Fruit fly (Drosophila melanogaster) whole organism, prepupa: ENCODE results near the gene CG10366.
A peak's percentile ranks its signal among the peaks of the same experiment; 100 is the strongest.

Source experiments
- Blimp-1 ChIP-seq: fragments of 200-800 bp; sonication (Bioruptor generic); optimal IDR thresholded peaks from 3 replicates; lab custom pipeline; 2017; ENCODE audit warnings: missing biosample characterization, missing genetic modification characterization, mild to moderate bottlenecking, moderate library complexity, missing genetic modification reagents
- CG10631 ChIP-seq: fragments of 200-800 bp; sonication (Bioruptor generic); optimal IDR thresholded peaks from 2 replicates; lab custom pipeline; 2016; ENCODE audit warnings: missing biosample characterization, missing genetic modification characterization
- CG10669 ChIP-seq: fragments of 200-800 bp; sonication (Bioruptor generic); optimal IDR thresholded peaks from 3 replicates; lab custom pipeline; 2018; ENCODE audit warnings: missing biosample characterization, mild to moderate bottlenecking, missing genetic modification characterization, moderate library complexity
- CG11762 ChIP-seq: fragments of 200-800 bp; sonication (Bioruptor generic); optimal IDR thresholded peaks from 3 replicates; lab custom pipeline; 2016; ENCODE audit warnings: missing biosample characterization, missing genetic modification characterization; ENCODE audit not compliant: insufficient read depth
- CG15336 ChIP-seq: fragments of 200-800 bp; sonication (Bioruptor generic); IDR thresholded peaks from 2 replicates; pipeline ENCODE4 v1.3.6; 2022; ENCODE audit warnings: missing biosample characterization, missing genetic modification characterization
- CG1621 ChIP-seq: fragments of 200-800 bp; sonication (Bioruptor generic); optimal IDR thresholded peaks from 3 replicates; lab custom pipeline; 2018; ENCODE audit warnings: missing biosample characterization, mild to moderate bottlenecking, missing genetic modification characterization
- CG16779 ChIP-seq: fragments of 200-800 bp; sonication (Bioruptor generic); optimal IDR thresholded peaks from 3 replicates; lab custom pipeline; 2017; ENCODE audit warnings: missing biosample characterization, mild to moderate bottlenecking, missing genetic modification characterization
- CG3032 ChIP-seq: fragments of 200-800 bp; optimal IDR thresholded peaks from 2 replicates; lab custom pipeline; 2019; ENCODE audit warnings: missing biosample characterization, mild to moderate bottlenecking, missing genetic modification characterization, moderate library complexity
- CG31627 ChIP-seq: fragments of 200-800 bp; sonication (Bioruptor generic); optimal IDR thresholded peaks from 3 replicates; lab custom pipeline; 2016; ENCODE audit warnings: missing biosample characterization, missing genetic modification characterization
- CG34406 ChIP-seq: fragments of 200-800 bp; sonication (Bioruptor generic); optimal IDR thresholded peaks from 3 replicates; lab custom pipeline; 2016; ENCODE audit warnings: missing biosample characterization, missing genetic modification characterization
- CG4318 ChIP-seq: fragments of 200-800 bp; sonication (Bioruptor generic); optimal IDR thresholded peaks from 3 replicates; lab custom pipeline; 2017; ENCODE audit warnings: missing biosample characterization, mild to moderate bottlenecking, missing genetic modification characterization
- CG6163 ChIP-seq: fragments of 200-800 bp; sonication (Bioruptor generic); IDR thresholded peaks from 3 replicates; pipeline ENCODE4 v1.3.6; 2022; ENCODE audit warnings: missing biosample characterization, missing genetic modification characterization
- CG6276 ChIP-seq: fragments of 200-800 bp; sonication (Bioruptor generic); optimal IDR thresholded peaks from 2 replicates; lab custom pipeline; 2017; ENCODE audit warnings: missing biosample characterization, mild to moderate bottlenecking, missing genetic modification characterization
- CG6808 ChIP-seq: fragments of 200-800 bp; sonication (Bioruptor generic); optimal IDR thresholded peaks from 3 replicates; lab custom pipeline; 2017; ENCODE audit warnings: missing biosample characterization, missing genetic modification characterization, mild to moderate bottlenecking, moderate library complexity, missing genetic modification reagents
- CG6854 ChIP-seq: fragments of 200-800 bp; sonication (Bioruptor generic); optimal IDR thresholded peaks from 2 replicates; lab custom pipeline; 2017; ENCODE audit warnings: missing biosample characterization, mild to moderate bottlenecking, missing genetic modification characterization
- CG7368 ChIP-seq: fragments of 200-800 bp; sonication (Bioruptor generic); optimal IDR thresholded peaks from 3 replicates; lab custom pipeline; 2016; ENCODE audit warnings: missing biosample characterization, missing genetic modification characterization
- CG8119 ChIP-seq: fragments of 200-800 bp; sonication (Bioruptor generic); IDR thresholded peaks from 3 replicates; pipeline ENCODE4 v1.3.6; 2022; ENCODE audit warnings: missing biosample characterization, missing genetic modification characterization
- CG8319 ChIP-seq: fragments of 200-800 bp; sonication (Bioruptor generic); optimal IDR thresholded peaks from 3 replicates; lab custom pipeline; 2016; ENCODE audit warnings: missing biosample characterization, missing genetic modification characterization
- Eip78C ChIP-seq: fragments of 200-800 bp; sonication (Bioruptor generic); peaks from one replicate; lab custom pipeline; 2016; ENCODE audit warnings: missing biosample characterization, missing genetic modification characterization
- Eip93F ChIP-seq: fragments of 200-800 bp; sonication (Bioruptor generic); optimal IDR thresholded peaks from 2 replicates; lab custom pipeline; 2016; ENCODE audit warnings: missing biosample characterization, mild to moderate bottlenecking, missing genetic modification characterization
- Ets21C ChIP-seq: fragments of 200-800 bp; sonication (Bioruptor generic); optimal IDR thresholded peaks from 3 replicates; lab custom pipeline; 2016; ENCODE audit warnings: missing biosample characterization, missing genetic modification characterization
- Hr39 ChIP-seq: fragments of 200-800 bp; sonication (Bioruptor generic); optimal IDR thresholded peaks from 2 replicates; lab custom pipeline; 2016; ENCODE audit warnings: missing biosample characterization, missing genetic modification characterization
- Hr4 ChIP-seq: fragments of 200-800 bp; sonication (Bioruptor generic); optimal IDR thresholded peaks from 3 replicates; lab custom pipeline; 2016; ENCODE audit warnings: missing biosample characterization, missing genetic modification characterization
- Met ChIP-seq: fragments of 200-800 bp; sonication (Bioruptor generic); optimal IDR thresholded peaks from 3 replicates; lab custom pipeline; 2016; ENCODE audit warnings: missing biosample characterization, missing genetic modification characterization
- OdsH ChIP-seq: fragments of 200-800 bp; sonication (Bioruptor generic); optimal IDR thresholded peaks from 3 replicates; lab custom pipeline; 2016; ENCODE audit warnings: missing biosample characterization, missing genetic modification characterization
- Smox ChIP-seq: fragments of 200-800 bp; sonication (Bioruptor generic); optimal IDR thresholded peaks from 3 replicates; lab custom pipeline; 2016; ENCODE audit warnings: missing biosample characterization, missing genetic modification characterization
- Sox102F ChIP-seq: fragments of 200-800 bp; sonication (Bioruptor generic); optimal IDR thresholded peaks from 2 replicates; lab custom pipeline; 2016; ENCODE audit warnings: missing biosample characterization, mild to moderate bottlenecking, missing genetic modification characterization
- Sox14 ChIP-seq: fragments of 200-800 bp; sonication (Bioruptor generic); optimal IDR thresholded peaks from 3 replicates; lab custom pipeline; 2016; ENCODE audit warnings: missing biosample characterization, missing genetic modification characterization
- cyc ChIP-seq: fragments of 200-800 bp; sonication (Bioruptor generic); optimal IDR thresholded peaks from 3 replicates; lab custom pipeline; 2016; ENCODE audit warnings: missing biosample characterization, missing genetic modification characterization
- dac ChIP-seq: fragments of 200-800 bp; sonication (Bioruptor generic); optimal IDR thresholded peaks from 2 replicates; lab custom pipeline; 2017; ENCODE audit warnings: missing biosample characterization, mild to moderate bottlenecking, missing genetic modification characterization
- dsx ChIP-seq: fragments of 200-800 bp; optimal IDR thresholded peaks from 3 replicates; lab custom pipeline; 2019; ENCODE audit warnings: missing biosample characterization, mild to moderate bottlenecking, missing genetic modification characterization, moderate library complexity; ENCODE audit not compliant: poor library complexity, severe bottlenecking
- eg ChIP-seq: fragments of 200-800 bp; sonication (Bioruptor generic); IDR thresholded peaks from 3 replicates; pipeline ENCODE4 v1.3.6; 2022; ENCODE audit warnings: missing biosample characterization, missing genetic modification characterization
- esn ChIP-seq: fragments of 200-800 bp; sonication (Bioruptor generic); optimal IDR thresholded peaks from 2 replicates; lab custom pipeline; 2016; ENCODE audit warnings: missing biosample characterization, mild to moderate bottlenecking, missing genetic modification characterization, moderate library complexity
- fd59A ChIP-seq: fragments of 200-800 bp; sonication (Bioruptor generic); optimal IDR thresholded peaks from 2 replicates; lab custom pipeline; 2017; ENCODE audit warnings: missing biosample characterization, mild to moderate bottlenecking, missing genetic modification characterization, missing genetic modification reagents
- fd85E ChIP-seq: fragments of 200-800 bp; sonication (Bioruptor generic); optimal IDR thresholded peaks from 3 replicates; lab custom pipeline; 2016; ENCODE audit warnings: missing biosample characterization, missing genetic modification characterization
- fkh ChIP-seq: fragments of 200-800 bp; sonication (Bioruptor generic); optimal IDR thresholded peaks from 3 replicates; lab custom pipeline; 2017; ENCODE audit warnings: missing biosample characterization, mild to moderate bottlenecking, missing genetic modification characterization, moderate library complexity
- lz ChIP-seq: fragments of 200-800 bp; sonication (Bioruptor generic); optimal IDR thresholded peaks from 3 replicates; lab custom pipeline; 2016; ENCODE audit warnings: missing biosample characterization, missing genetic modification characterization
- net ChIP-seq: fragments of 200-800 bp; sonication (Bioruptor generic); optimal IDR thresholded peaks from 3 replicates; lab custom pipeline; 2016; ENCODE audit warnings: missing biosample characterization, missing genetic modification characterization
- pdm3 ChIP-seq: fragments of 200-800 bp; sonication (Bioruptor generic); optimal IDR thresholded peaks from 3 replicates; lab custom pipeline; 2016; ENCODE audit warnings: missing biosample characterization, missing genetic modification characterization
- salr ChIP-seq, 2 experiments: fragments of 200-800 bp; sonication (Bioruptor generic); optimal IDR thresholded peaks; 3 replicates each; lab custom pipeline; 2016 to 2018; ENCODE audit warnings: missing biosample characterization in 2 of 2, missing genetic modification characterization in 2 of 2, mild to moderate bottlenecking in 1 of 2
- ss ChIP-seq, 2 experiments: fragments of 200-800 bp; sonication (Bioruptor generic); optimal IDR thresholded peaks; 2 replicates in 1 of 2; 3 replicates in 1 of 2; lab custom pipeline; 2017 to 2018; ENCODE audit warnings: mild to moderate bottlenecking in 2 of 2, missing biosample characterization in 2 of 2, missing genetic modification characterization in 2 of 2, moderate library complexity in 1 of 2
- vri ChIP-seq: fragments of 200-800 bp; sonication (Bioruptor generic); optimal IDR thresholded peaks from 3 replicates; lab custom pipeline; 2016; ENCODE audit warnings: missing biosample characterization, mild to moderate bottlenecking, missing genetic modification characterization

CG10366 gene

dm6 chr2L:19574364-19574763 lies 9.7 kb upstream of the CG10366 start (continued):
- no peak for TF ChIP-seq CG1621 (tag; lab: Kevin White, UChicago)
- peak; percentile 37 for TF ChIP-seq pdm3 (GFP tag; lab: Kevin White, UChicago)
- peak; percentile 55 for TF ChIP-seq CG3032 (tag; lab: Kevin White, UChicago)
- peak; percentile 42; the same call in 1 of the 2 replicates for TF ChIP-seq CG15336 (GFP tag; lab: Robert Waterston, UW)
- TF ChIP-seq CG4318 (GFP tag; lab: Kevin White, UChicago): peak; percentile 48
- peak; percentile 73 for TF ChIP-seq dsx
- peak; percentile 34 for TF ChIP-seq CG31627
- peak; percentile 54 for TF ChIP-seq CG11762 (GFP tag; lab: Kevin White, UChicago)
- TF ChIP-seq Hr39: peak; percentile 20
- TF ChIP-seq esn (GFP tag; lab: Kevin White, UChicago): peak; percentile 30
- peak; percentile 3 for TF ChIP-seq CG16779
- TF ChIP-seq Smox (GFP tag; lab: Kevin White, UChicago): peak; percentile 7
- TF ChIP-seq dac: peak; percentile 27
- no peak for TF ChIP-seq fkh (GFP tag; lab: Kevin White, UChicago)
- TF ChIP-seq CG34406 (GFP tag; lab: Kevin White, UChicago): peak; percentile 26
- TF ChIP-seq fd85E (GFP tag; lab: Kevin White, UChicago): no peak
- TF ChIP-seq CG8319: no peak
- TF ChIP-seq, all 60 proteins: peak for 44

dm6 chr2L:19574959-19575625 lies 8.9 kb upstream of the CG10366 start:
- TF ChIP-seq CG7368 (GFP tag; lab: Kevin White, UChicago) (no peak), esn (GFP tag; lab: Kevin White, UChicago) (no peak), Sox14 (GFP tag; lab: Kevin White, UChicago) (no peak), dac (no peak), fkh (GFP tag; lab: Kevin White, UChicago) (peak; percentile 88), dsx (no peak), eg (GFP tag; lab: Robert Waterston, UW) (peak; percentile 27; the same call in 1 of the 3 replicates)

DNA sequence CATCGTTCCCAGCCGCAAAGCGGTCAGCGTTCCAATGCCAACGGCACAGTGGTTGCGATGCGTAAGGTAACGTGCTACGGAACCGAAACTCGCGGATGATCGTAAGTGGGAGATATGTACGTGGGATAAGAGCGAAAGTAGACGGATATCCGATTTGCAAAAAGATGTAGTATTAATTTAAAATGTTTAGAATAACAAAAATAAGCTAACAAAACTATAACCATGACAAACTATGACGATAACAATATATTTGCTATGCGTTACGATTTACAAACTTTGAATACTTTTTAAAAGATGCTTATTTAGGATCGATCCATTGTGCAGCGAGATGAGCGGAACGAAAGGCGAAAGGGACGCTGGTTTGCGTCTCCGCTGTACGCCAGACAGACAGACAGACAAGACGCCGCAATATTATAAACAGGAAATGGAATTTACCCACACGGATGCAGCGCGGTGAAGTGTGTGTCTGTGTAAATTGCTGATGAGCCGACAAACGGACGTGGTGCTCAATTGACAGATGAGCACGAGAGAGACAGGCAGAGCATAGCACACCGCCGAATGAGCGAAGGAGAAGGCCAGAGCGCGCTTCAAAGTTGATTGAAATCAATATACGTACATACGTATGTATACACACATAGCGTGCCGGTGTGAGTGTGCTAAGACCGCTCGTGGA lies 8.3 kb upstream of the CG10366 start:
- TF ChIP-seq pdm3 (GFP tag; lab: Kevin White, UChicago) (peak; percentile 97), CG34406 (GFP tag; lab: Kevin White, UChicago) (peak; percentile 95), dsx (peak; percentile 89), Sox14 (GFP tag; lab: Kevin White, UChicago) (peak; percentile 98), CG6163 (GFP tag; lab: Robert Waterston, UW) (peak; percentile 94), vri (GFP tag; lab: Kevin White, UChicago) (peak; percentile 89), eg (GFP tag; lab: Robert Waterston, UW) (peak; percentile 94), esn (GFP tag; lab: Kevin White, UChicago) (peak; percentile 97), CG4318 (GFP tag; lab: Kevin White, UChicago) (peak; percentile 99), CG15336 (GFP tag; lab: Robert Waterston, UW) (peak; percentile 96), Blimp-1 (GFP tag; lab: Kevin White, UChicago) (peak; percentile 93), Hr39 (peak; percentile 97), net (peak; percentile 97), Ets21C (GFP tag; lab: Kevin White, UChicago) (peak; percentile 95), Met (GFP tag; lab: Kevin White, UChicago) (peak; percentile 97), CG10631 (GFP tag; lab: Kevin White, UChicago) (peak; percentile 98), CG10669 (GFP tag; lab: Kevin White, UChicago) (peak; percentile 97), fd59A (peak; percentile 96), CG11762 (GFP tag; lab: Kevin White, UChicago) (peak; percentile 95), CG8119 (peak; percentile 97), OdsH (GFP tag; lab: Kevin White, UChicago) (peak; percentile 97), lz (GFP tag; lab: Kevin White, UChicago) (peak; percentile 97), CG6854 (GFP tag; lab: Kevin White, UChicago) (peak; percentile 74), Eip93F (GFP tag; lab: Kevin White, UChicago) (no peak), CG6276 (GFP tag; lab: Kevin White, UChicago) (peak; percentile 96), salr (GFP tag; optimal IDR thresholded peaks at IDR 0.05; lab: Kevin White, UChicago) (peak; percentile 92 to 98), CG1621 (tag; lab: Kevin White, UChicago) (peak; percentile 98), Eip78C (GFP tag; lab: Kevin White, UChicago) (peak; percentile 99), CG6808 (GFP tag; lab: Kevin White, UChicago) (peak; percentile 94), Hr4 (peak; percentile 98), ss (GFP tag; optimal IDR thresholded peaks at IDR 0.05; lab: Kevin White, UChicago) (peak; percentile 87 to 93), cyc (peak; percentile 97), Sox102F (peak; percentile 96)
